Fruit fly (Drosophila melanogaster): ENCODE measurements around the gene f.
A peak's percentile ranks its signal among the peaks of the same experiment; 100 is the strongest.

The f gene

DNA sequence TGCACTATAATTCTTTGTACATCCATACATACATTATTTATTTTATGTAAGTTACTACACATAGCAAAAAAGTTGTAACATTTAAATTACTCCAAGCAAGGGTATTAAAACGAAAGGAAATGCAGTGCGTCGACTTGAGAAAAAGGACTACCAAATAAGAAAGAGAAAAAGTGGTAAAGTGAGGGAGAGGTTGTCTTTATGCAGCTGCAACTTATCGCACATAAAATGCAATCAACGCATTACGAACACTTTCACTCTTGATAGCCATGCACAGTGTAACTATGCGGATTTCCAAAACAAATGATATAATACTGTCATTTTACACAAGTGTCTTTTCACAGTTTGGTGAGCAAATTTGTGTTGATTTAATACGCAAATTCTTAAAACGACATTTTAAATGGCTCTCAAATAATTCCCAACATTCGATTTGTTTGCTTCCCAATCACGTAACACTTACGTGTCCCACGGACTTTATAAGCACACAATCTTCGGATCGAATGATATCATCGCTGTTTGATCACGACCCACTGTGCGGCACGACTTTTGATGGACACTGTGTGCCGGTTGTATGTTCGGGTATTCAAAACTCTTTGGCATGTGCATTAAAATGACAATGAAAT is 64.4 kb downstream of the f start (continued):
- no peak for TF ChIP-seq trh (GFP tag; optimal IDR thresholded peaks at IDR 0.05)
- TF ChIP-seq klu (GFP tag; IDR thresholded peaks at IDR 0.05), result no peak
- no peak for TF ChIP-seq tna (GFP tag; IDR thresholded peaks at IDR 0.05; ENCODE audit: partially characterized antibody)
- no peak for TF ChIP-seq HmgD (GFP tag; optimal IDR thresholded peaks at IDR 0.05)
- peak; percentile 18 for TF ChIP-seq lbe (GFP tag; optimal IDR thresholded peaks at IDR 0.05)
- TF ChIP-seq Dfd (GFP tag; optimal IDR thresholded peaks at IDR 0.05), result no peak
- no peak for TF ChIP-seq CG2889 (GFP tag; IDR thresholded peaks at IDR 0.05)
- no peak for TF ChIP-seq fd102C (GFP tag; optimal IDR thresholded peaks at IDR 0.05)
- TF ChIP-seq Meics (GFP tag; optimal IDR thresholded peaks at IDR 0.05), result no peak
- peak; percentile 18 for TF ChIP-seq nau (GFP tag; optimal IDR thresholded peaks at IDR 0.05)
- TF ChIP-seq CG9437 (GFP tag; optimal IDR thresholded peaks at IDR 0.05), result peak; percentile 27
- no peak for TF ChIP-seq Elba2 (GFP tag; optimal IDR thresholded peaks at IDR 0.05)
- no peak for TF ChIP-seq Adf1 (GFP tag; IDR thresholded peaks at IDR 0.05)
- TF ChIP-seq hbn (GFP tag; IDR thresholded peaks at IDR 0.05; ENCODE audit: partially characterized antibody), result no peak
- peak; percentile 43 for TF ChIP-seq CG2678 (tag; optimal IDR thresholded peaks at IDR 0.05)
- TF ChIP-seq CG10462 (GFP tag; optimal IDR thresholded peaks at IDR 0.05), result no peak
- TF ChIP-seq CHES-1-like (GFP tag; optimal IDR thresholded peaks at IDR 0.05), result no peak
- TF ChIP-seq knrl (GFP tag; IDR thresholded peaks at IDR 0.05; ENCODE audit: partially characterized antibody), result no peak
- TF ChIP-seq salm (tag; optimal IDR thresholded peaks at IDR 0.05), result no peak
- no peak for TF ChIP-seq CG18599 (GFP tag; optimal IDR thresholded peaks at IDR 0.05)
- no peak for TF ChIP-seq CG1602 (GFP tag; optimal IDR thresholded peaks at IDR 0.05)
- no peak for TF ChIP-seq CG15696 (tag; optimal IDR thresholded peaks at IDR 0.05)
- no peak for TF ChIP-seq CG15601 (tag; optimal IDR thresholded peaks at IDR 0.05)
- no peak for TF ChIP-seq CG18476 (GFP tag; optimal IDR thresholded peaks at IDR 0.05)
- 0 out of 2 replicates have a peak, but pooled peaks have one; percentile 19 for TF ChIP-seq ranshi (GFP tag; IDR thresholded peaks at IDR 0.05)
- TF ChIP-seq p53 (GFP tag; optimal IDR thresholded peaks at IDR 0.05), result no peak
- peak; percentile 61; the same call in 1 of the 2 replicates for TF ChIP-seq Xrp1 (GFP tag; IDR thresholded peaks at IDR 0.05)
- no peak for TF ChIP-seq CG11085 (GFP tag; IDR thresholded peaks at IDR 0.05)
- TF ChIP-seq CG11723 (GFP tag; optimal IDR thresholded peaks at IDR 0.05), result no peak
- TF ChIP-seq trem (tag; optimal IDR thresholded peaks at IDR 0.05), result peak; percentile 2
- peak; percentile 15 for TF ChIP-seq Fer3 (tag; optimal IDR thresholded peaks at IDR 0.05)
- TF ChIP-seq CG7786 (GFP tag; optimal IDR thresholded peaks at IDR 0.05), result peak; percentile 0
- TF ChIP-seq CG13296 (GFP tag; optimal IDR thresholded peaks at IDR 0.05), result no peak
- peak; percentile 19 for TF ChIP-seq pnt (GFP tag; optimal IDR thresholded peaks at IDR 0.05)
- TF ChIP-seq Hey (tag; optimal IDR thresholded peaks at IDR 0.05), result no peak
- TF ChIP-seq nerfin-2 (GFP tag; IDR thresholded peaks at IDR 0.05; ENCODE audit: partially characterized antibody), result no peak
- no peak for TF ChIP-seq Ravus (GFP tag; IDR thresholded peaks at IDR 0.05)
- TF ChIP-seq CG12299 (tag; optimal IDR thresholded peaks at IDR 0.05), result no peak
- peak; percentile 15 for TF ChIP-seq CG30403 (GFP tag; optimal IDR thresholded peaks at IDR 0.05)
- TF ChIP-seq cwo (GFP tag; optimal IDR thresholded peaks at IDR 0.05), result no peak
- no peak for TF ChIP-seq CG14860 (GFP tag; IDR thresholded peaks at IDR 0.05; ENCODE audit: partially characterized antibody)
- TF ChIP-seq Atf-2 (GFP tag; optimal IDR thresholded peaks at IDR 0.05), result peak; percentile 17
- peak; percentile 4 for TF ChIP-seq slp2 (GFP tag; optimal IDR thresholded peaks at IDR 0.05)
- TF ChIP-seq fru (optimal IDR thresholded peaks at IDR 0.05), result no peak
- TF ChIP-seq CG7372 (GFP tag; IDR thresholded peaks at IDR 0.05), result no peak
- TF ChIP-seq sna (GFP tag; IDR thresholded peaks at IDR 0.05; ENCODE audit: partially characterized antibody), result no peak
- TF ChIP-seq CG3065 (GFP tag; optimal IDR thresholded peaks at IDR 0.05), result no peak
- no peak for TF ChIP-seq Poxn (GFP tag; IDR thresholded peaks at IDR 0.05)
- TF ChIP-seq CG5953 (GFP tag; IDR thresholded peaks at IDR 0.05), result no peak
- TF ChIP-seq gcm (GFP tag; optimal IDR thresholded peaks at IDR 0.05), result no peak
- TF ChIP-seq CG15011 (GFP tag; optimal IDR thresholded peaks at IDR 0.05), result no peak

All from whole organism, embryonic.